ENCODE assay signal across 1 fruit fly cellular context in genomic region chrX:13320697-13321445, dm6.
TF ChIP-seq lines count a peak whose summit lies in the region.

No protein-coding gene starts in this region.

TF ChIP-seq in whole organism, embryonic, 481 proteins besides CTCF, POLR2A, EP300 and RAD21 (continued from another document and continues in another):
- TF ChIP-seq nom (GFP tag; optimal IDR thresholded peaks at IDR 0.05; lab: Kevin White, UChicago): peak; percentile 35
- TF ChIP-seq Neu2 (GFP tag; optimal IDR thresholded peaks at IDR 0.05; lab: Kevin White, UChicago; ENCODE audit: borderline replicate concordance): no peak
- no peak for TF ChIP-seq CHES-1-like (GFP tag; optimal IDR thresholded peaks at IDR 0.05; lab: Kevin White, UChicago)
- TF ChIP-seq NfI (GFP tag; optimal IDR thresholded peaks at IDR 0.05; lab: Kevin White, UChicago): no peak
- TF ChIP-seq CG4854 (GFP tag; optimal IDR thresholded peaks at IDR 0.05; lab: Kevin White, UChicago): no peak
- no peak for TF ChIP-seq lbe (GFP tag; optimal IDR thresholded peaks at IDR 0.05; lab: Kevin White, UChicago)
- TF ChIP-seq lab (GFP tag; optimal IDR thresholded peaks at IDR 0.05; lab: Kevin White, UChicago): peak; percentile 36
- no peak for TF ChIP-seq Six4 (GFP tag; optimal IDR thresholded peaks at IDR 0.05; lab: Kevin White, UChicago)
- peak; percentile 54 for TF ChIP-seq Meics (GFP tag; optimal IDR thresholded peaks at IDR 0.05; lab: Kevin White, UChicago)
- no peak; the same call in 1 of the 2 replicates for TF ChIP-seq Atf6 (GFP tag; IDR thresholded peaks at IDR 0.05; lab: Robert Waterston, UW)
- TF ChIP-seq CG7271 (tag; optimal IDR thresholded peaks at IDR 0.05; lab: Kevin White, UChicago): no peak
- TF ChIP-seq CG1602 (GFP tag; optimal IDR thresholded peaks at IDR 0.05; lab: Kevin White, UChicago): peak; percentile 0
- no peak for TF ChIP-seq CG13296 (GFP tag; optimal IDR thresholded peaks at IDR 0.05; lab: Kevin White, UChicago)
- TF ChIP-seq CG13287 (GFP tag; IDR thresholded peaks at IDR 0.05; lab: Robert Waterston, UW; ENCODE audit: partially characterized antibody): peak; percentile 33; the same call in 1 of the 2 replicates
- TF ChIP-seq Ets97D (GFP tag; optimal IDR thresholded peaks at IDR 0.05; lab: Kevin White, UChicago): no peak
- TF ChIP-seq fd64A (GFP tag; optimal IDR thresholded peaks at IDR 0.05; lab: Kevin White, UChicago): no peak
- TF ChIP-seq maf-S (GFP tag; optimal IDR thresholded peaks at IDR 0.05; lab: Kevin White, UChicago): no peak
- no peak for TF ChIP-seq CG31441 (GFP tag; IDR thresholded peaks at IDR 0.05; lab: Robert Waterston, UW)
- no peak for TF ChIP-seq CG2199 (GFP tag; IDR thresholded peaks at IDR 0.05; lab: Robert Waterston, UW)
- TF ChIP-seq stc (GFP tag; IDR thresholded peaks at IDR 0.05; lab: Robert Waterston, UW): no peak
- TF ChIP-seq CG9932 (GFP tag; IDR thresholded peaks at IDR 0.05; lab: Robert Waterston, UW): peak; percentile 37
- TF ChIP-seq CG5180 (GFP tag; optimal IDR thresholded peaks at IDR 0.05; lab: Kevin White, UChicago): no peak
- no peak for TF ChIP-seq ara (GFP tag; IDR thresholded peaks at IDR 0.05; lab: Robert Waterston, UW)
- peak; percentile 38 for TF ChIP-seq CG18599 (GFP tag; optimal IDR thresholded peaks at IDR 0.05; lab: Kevin White, UChicago)
- TF ChIP-seq pb (GFP tag; optimal IDR thresholded peaks at IDR 0.05; lab: Kevin White, UChicago): no peak
- TF ChIP-seq unpg (GFP tag; optimal IDR thresholded peaks at IDR 0.05; lab: Kevin White, UChicago): peak; percentile 25
- no peak for TF ChIP-seq CG10462 (GFP tag; optimal IDR thresholded peaks at IDR 0.05; lab: Kevin White, UChicago)
- no peak for TF ChIP-seq D (optimal IDR thresholded peaks at IDR 0.05; lab: Kevin White, UChicago)
- TF ChIP-seq D (GFP tag; optimal IDR thresholded peaks at IDR 0.05; lab: Kevin White, UChicago): no peak
- no peak for TF ChIP-seq bbx (GFP tag; IDR thresholded peaks at IDR 0.05; lab: Robert Waterston, UW; ENCODE audit: partially characterized antibody)
- no peak for TF ChIP-seq fd96Cb (tag; optimal IDR thresholded peaks at IDR 0.05; lab: Kevin White, UChicago)
- no peak for TF ChIP-seq ci (GFP tag; IDR thresholded peaks at IDR 0.05; lab: Robert Waterston, UW)
- peak; percentile 39 for TF ChIP-seq CG34376 (GFP tag; optimal IDR thresholded peaks at IDR 0.05; lab: Kevin White, UChicago)
- peak; percentile 39 for TF ChIP-seq CG2712 (tag; optimal IDR thresholded peaks at IDR 0.05; lab: Kevin White, UChicago)
- TF ChIP-seq ase (GFP tag; IDR thresholded peaks at IDR 0.05; lab: Robert Waterston, UW): no peak
- no peak for TF ChIP-seq chif (GFP tag; optimal IDR thresholded peaks at IDR 0.05; lab: Kevin White, UChicago)
- TF ChIP-seq CG13123 (GFP tag; optimal IDR thresholded peaks at IDR 0.05; lab: Kevin White, UChicago): no peak
- peak; percentile 37 for TF ChIP-seq CG12659 (GFP tag; optimal IDR thresholded peaks at IDR 0.05; lab: Kevin White, UChicago)
- peak; percentile 8 for TF ChIP-seq CG10209 (GFP tag; optimal IDR thresholded peaks at IDR 0.05; lab: Kevin White, UChicago)
- TF ChIP-seq ems (GFP tag; optimal IDR thresholded peaks at IDR 0.05; lab: Kevin White, UChicago): no peak
- no peak for TF ChIP-seq pros (GFP tag; optimal IDR thresholded peaks at IDR 0.05; lab: Kevin White, UChicago)
- no peak for TF ChIP-seq caup (GFP tag; optimal IDR thresholded peaks at IDR 0.05; lab: Kevin White, UChicago; ENCODE audit: severe bottlenecking)
- no peak for TF ChIP-seq CG30431 (GFP tag; optimal IDR thresholded peaks at IDR 0.05; lab: Kevin White, UChicago)
- no peak for TF ChIP-seq ash1 (GFP tag; optimal IDR thresholded peaks at IDR 0.05; lab: Kevin White, UChicago)
- TF ChIP-seq CG6254 (GFP tag; optimal IDR thresholded peaks at IDR 0.05; lab: Kevin White, UChicago): no peak
- TF ChIP-seq twi (tag; optimal IDR thresholded peaks at IDR 0.05; lab: Kevin White, UChicago): no peak
- no peak for TF ChIP-seq ro (GFP tag; IDR thresholded peaks at IDR 0.05; lab: Robert Waterston, UW)
- no peak for TF ChIP-seq Sin3A (optimal IDR thresholded peaks at IDR 0.05; lab: Kevin White, UChicago)
- no peak for TF ChIP-seq CG12071 (GFP tag; optimal IDR thresholded peaks at IDR 0.05; lab: Kevin White, UChicago)
- TF ChIP-seq CG11504 (tag; optimal IDR thresholded peaks at IDR 0.05; lab: Kevin White, UChicago): peak; percentile 58
- TF ChIP-seq B-H2 (GFP tag; optimal IDR thresholded peaks at IDR 0.05; lab: Kevin White, UChicago): no peak
- peak; percentile 33 for TF ChIP-seq mam (GFP tag; optimal IDR thresholded peaks at IDR 0.05; lab: Kevin White, UChicago)
- no peak for TF ChIP-seq sna (GFP tag; IDR thresholded peaks at IDR 0.05; lab: Robert Waterston, UW; ENCODE audit: partially characterized antibody)
- TF ChIP-seq CG4282 (GFP tag; optimal IDR thresholded peaks at IDR 0.05; lab: Kevin White, UChicago): no peak
- TF ChIP-seq lov (optimal IDR thresholded peaks at IDR 0.05; lab: Kevin White, UChicago): no peak
- TF ChIP-seq lov (GFP tag; IDR thresholded peaks at IDR 0.05; lab: Robert Waterston, UW): no peak
- TF ChIP-seq h (optimal IDR thresholded peaks at IDR 0.05; lab: Kevin White, UChicago): no peak
- no peak for TF ChIP-seq ATbp (GFP tag; optimal IDR thresholded peaks at IDR 0.05; lab: Kevin White, UChicago)
- no peak for TF ChIP-seq exex (tag; optimal IDR thresholded peaks at IDR 0.05; lab: Kevin White, UChicago)
- TF ChIP-seq Pdp1 (GFP tag; optimal IDR thresholded peaks at IDR 0.05; lab: Kevin White, UChicago): no peak
- TF ChIP-seq CG14667 (GFP tag; IDR thresholded peaks at IDR 0.05; lab: Robert Waterston, UW): no peak
- peak; percentile 43 for TF ChIP-seq Ets65A (GFP tag; lab: Kevin White, UChicago)
- TF ChIP-seq E2f2 (GFP tag; IDR thresholded peaks at IDR 0.05; lab: Robert Waterston, UW): no peak
- TF ChIP-seq btn (GFP tag; optimal IDR thresholded peaks at IDR 0.05; lab: Kevin White, UChicago): no peak
- TF ChIP-seq CG8765 (GFP tag; IDR thresholded peaks at IDR 0.05; lab: Robert Waterston, UW): no peak
- TF ChIP-seq CkIIα-i1 (GFP tag; IDR thresholded peaks at IDR 0.05; lab: Robert Waterston, UW): no peak
- TF ChIP-seq Rx (GFP tag; IDR thresholded peaks at IDR 0.05; lab: Robert Waterston, UW): no peak
- TF ChIP-seq Eip74EF (GFP tag; optimal IDR thresholded peaks at IDR 0.05; lab: Kevin White, UChicago): peak in 1 of 2 experiments; percentile 35
- TF ChIP-seq CG9609 (GFP tag; optimal IDR thresholded peaks at IDR 0.05; lab: Kevin White, UChicago): no peak
- TF ChIP-seq CG6813 (GFP tag; optimal IDR thresholded peaks at IDR 0.05; lab: Kevin White, UChicago): no peak
- no peak for TF ChIP-seq Lhr (GFP tag; optimal IDR thresholded peaks at IDR 0.05; lab: Kevin White, UChicago)
- peak; percentile 56 for TF ChIP-seq CG10543 (GFP tag; optimal IDR thresholded peaks at IDR 0.05; lab: Kevin White, UChicago)
- no peak for TF ChIP-seq CG18011 (GFP tag; optimal IDR thresholded peaks at IDR 0.05; lab: Kevin White, UChicago)
- no peak for TF ChIP-seq rib (GFP tag; IDR thresholded peaks at IDR 0.05; lab: Robert Waterston, UW)
- no peak for TF ChIP-seq danr (GFP tag; IDR thresholded peaks at IDR 0.05; lab: Robert Waterston, UW)
- TF ChIP-seq pnt (GFP tag; optimal IDR thresholded peaks at IDR 0.05; lab: Kevin White, UChicago): no peak
- no peak for TF ChIP-seq Gug (GFP tag; IDR thresholded peaks at IDR 0.05; lab: Robert Waterston, UW)
- no peak for TF ChIP-seq CG17186 (GFP tag; optimal IDR thresholded peaks at IDR 0.05; lab: Kevin White, UChicago)
- no peak for TF ChIP-seq vvl (GFP tag; IDR thresholded peaks at IDR 0.05; lab: Robert Waterston, UW)
- TF ChIP-seq Bgb (GFP tag; IDR thresholded peaks at IDR 0.05; lab: Robert Waterston, UW; ENCODE audit: partially characterized antibody): no peak
- no peak for TF ChIP-seq Ptx1 (GFP tag; IDR thresholded peaks at IDR 0.05; lab: Robert Waterston, UW)
- no peak for TF ChIP-seq Camta (GFP tag; optimal IDR thresholded peaks at IDR 0.05; lab: Kevin White, UChicago)
- TF ChIP-seq CG7928 (GFP tag; optimal IDR thresholded peaks at IDR 0.05; lab: Kevin White, UChicago): no peak
- TF ChIP-seq H2.0 (GFP tag; IDR thresholded peaks at IDR 0.05; lab: Robert Waterston, UW): no peak
- TF ChIP-seq CG9817 (tag; optimal IDR thresholded peaks at IDR 0.05; lab: Kevin White, UChicago): peak; percentile 25
- TF ChIP-seq ham (GFP tag; IDR thresholded peaks at IDR 0.05; lab: Robert Waterston, UW): no peak
- TF ChIP-seq CG8944 (GFP tag; optimal IDR thresholded peaks at IDR 0.05; lab: Kevin White, UChicago): no peak
- no peak for TF ChIP-seq abd-A (tag; optimal IDR thresholded peaks at IDR 0.05; lab: Kevin White, UChicago)
- no peak for TF ChIP-seq gsb-n (tag; optimal IDR thresholded peaks at IDR 0.05; lab: Kevin White, UChicago)
- no peak for TF ChIP-seq BEAF-32 (GFP tag; optimal IDR thresholded peaks at IDR 0.05; lab: Kevin White, UChicago)
- no peak for TF ChIP-seq CG13624 (GFP tag; optimal IDR thresholded peaks at IDR 0.05; lab: Kevin White, UChicago)
- no peak for TF ChIP-seq CG7987 (GFP tag; optimal IDR thresholded peaks at IDR 0.05; lab: Kevin White, UChicago)
- TF ChIP-seq Antp (GFP tag; optimal IDR thresholded peaks at IDR 0.05; lab: Kevin White, UChicago): no peak
- no peak for TF ChIP-seq HHEX (GFP tag; optimal IDR thresholded peaks at IDR 0.05; lab: Kevin White, UChicago)
- no peak for TF ChIP-seq lmd (GFP tag; IDR thresholded peaks at IDR 0.05; lab: Robert Waterston, UW)
- no peak for TF ChIP-seq CG12942 (GFP tag; optimal IDR thresholded peaks at IDR 0.05; lab: Kevin White, UChicago)
- no peak for TF ChIP-seq gro (GFP tag; optimal IDR thresholded peaks at IDR 0.05; lab: Kevin White, UChicago)
- TF ChIP-seq HLHmδ (GFP tag; optimal IDR thresholded peaks at IDR 0.05; lab: Kevin White, UChicago): no peak
- no peak for TF ChIP-seq ken (GFP tag; IDR thresholded peaks at IDR 0.05; lab: Robert Waterston, UW)
- TF ChIP-seq Ada2b (GFP tag; IDR thresholded peaks at IDR 0.05; lab: Robert Waterston, UW): no peak; the same call in 1 of the 2 replicates
- TF ChIP-seq mirr (GFP tag; optimal IDR thresholded peaks at IDR 0.05; lab: Kevin White, UChicago): no peak
- TF ChIP-seq usp (GFP tag; optimal IDR thresholded peaks at IDR 0.05; lab: Kevin White, UChicago): no peak
- TF ChIP-seq CG12104 (GFP tag; optimal IDR thresholded peaks at IDR 0.05; lab: Kevin White, UChicago): peak; percentile 36
- TF ChIP-seq CG6765 (GFP tag; optimal IDR thresholded peaks at IDR 0.05; lab: Kevin White, UChicago): peak; percentile 2
- TF ChIP-seq CG6654 (GFP tag; optimal IDR thresholded peaks at IDR 0.05; lab: Kevin White, UChicago): no peak
- TF ChIP-seq CG6689 (GFP tag; IDR thresholded peaks at IDR 0.05; lab: Robert Waterston, UW): 0 out of 2 replicates have a peak, but pooled peaks have one; percentile 26
- TF ChIP-seq luna (GFP tag; optimal IDR thresholded peaks at IDR 0.05; lab: Kevin White, UChicago): no peak
- no peak for TF ChIP-seq CG15073 (GFP tag; optimal IDR thresholded peaks at IDR 0.05; lab: Kevin White, UChicago)
- no peak for TF ChIP-seq jigr1 (GFP tag; IDR thresholded peaks at IDR 0.05; lab: Robert Waterston, UW)
- no peak for TF ChIP-seq Side (GFP tag; optimal IDR thresholded peaks at IDR 0.05; lab: Kevin White, UChicago)
- TF ChIP-seq Scr (GFP tag; IDR thresholded peaks at IDR 0.05; lab: Robert Waterston, UW; ENCODE audit: partially characterized antibody): no peak
- TF ChIP-seq Aef1 (GFP tag; IDR thresholded peaks at IDR 0.05; lab: Robert Waterston, UW): no peak
- no peak for TF ChIP-seq p53 (GFP tag; optimal IDR thresholded peaks at IDR 0.05; lab: Kevin White, UChicago)
- TF ChIP-seq CG8478 (optimal IDR thresholded peaks at IDR 0.05; lab: Kevin White, UChicago): no peak
- TF ChIP-seq Dip2 (GFP tag; IDR thresholded peaks at IDR 0.05; lab: Robert Waterston, UW): no peak
- no peak for TF ChIP-seq sima (GFP tag; optimal IDR thresholded peaks at IDR 0.05; lab: Kevin White, UChicago)
- TF ChIP-seq CG10147 (GFP tag; optimal IDR thresholded peaks at IDR 0.05; lab: Kevin White, UChicago): peak; percentile 28
- TF ChIP-seq sc (optimal IDR thresholded peaks at IDR 0.05; lab: Kevin White, UChicago): no peak
- TF ChIP-seq sc (GFP tag; optimal IDR thresholded peaks at IDR 0.05; lab: Kevin White, UChicago): no peak
- no peak for TF ChIP-seq sr (GFP tag; IDR thresholded peaks at IDR 0.05; lab: Robert Waterston, UW)
- no peak for TF ChIP-seq CG33557 (GFP tag; optimal IDR thresholded peaks at IDR 0.05; lab: Kevin White, UChicago)
- TF ChIP-seq NFAT (GFP tag; IDR thresholded peaks at IDR 0.05; lab: Robert Waterston, UW): no peak
- no peak for TF ChIP-seq fd3F (GFP tag; optimal IDR thresholded peaks at IDR 0.05; lab: Kevin White, UChicago)
- TF ChIP-seq Mes4 (GFP tag; optimal IDR thresholded peaks at IDR 0.05; lab: Kevin White, UChicago): no peak
- TF ChIP-seq CG9876 (GFP tag; optimal IDR thresholded peaks at IDR 0.05; lab: Kevin White, UChicago): no peak
- no peak for TF ChIP-seq Awh (GFP tag; IDR thresholded peaks at IDR 0.05; lab: Robert Waterston, UW)
- TF ChIP-seq HLH4C (GFP tag; IDR thresholded peaks at IDR 0.05; lab: Robert Waterston, UW; ENCODE audit: partially characterized antibody): no peak
- TF ChIP-seq da (GFP tag; optimal IDR thresholded peaks at IDR 0.05; lab: Kevin White, UChicago): no peak
- no peak for TF ChIP-seq CG11085 (GFP tag; IDR thresholded peaks at IDR 0.05; lab: Robert Waterston, UW)
- no peak for TF ChIP-seq CG14014 (GFP tag; IDR thresholded peaks at IDR 0.05; lab: Robert Waterston, UW)
- TF ChIP-seq Asciz (GFP tag; optimal IDR thresholded peaks at IDR 0.05; lab: Kevin White, UChicago): no peak
- no peak for TF ChIP-seq bab2 (GFP tag; optimal IDR thresholded peaks at IDR 0.05; lab: Kevin White, UChicago)
- TF ChIP-seq Dip3 (GFP tag; optimal IDR thresholded peaks at IDR 0.05; lab: Kevin White, UChicago): no peak
- TF ChIP-seq crp (GFP tag; optimal IDR thresholded peaks at IDR 0.05; lab: Kevin White, UChicago): no peak
- no peak for TF ChIP-seq Spps (tag; optimal IDR thresholded peaks at IDR 0.05; lab: Kevin White, UChicago)
- TF ChIP-seq Deaf1 (tag; optimal IDR thresholded peaks at IDR 0.05; lab: Kevin White, UChicago): peak; percentile 56
- TF ChIP-seq ato (GFP tag; IDR thresholded peaks at IDR 0.05; lab: Robert Waterston, UW; ENCODE audit: partially characterized antibody): no peak
- no peak for TF ChIP-seq CG1529 (GFP tag; optimal IDR thresholded peaks at IDR 0.05; lab: Kevin White, UChicago)
- no peak for TF ChIP-seq corto (GFP tag; optimal IDR thresholded peaks at IDR 0.05; lab: Kevin White, UChicago)
- TF ChIP-seq Dp (GFP tag; optimal IDR thresholded peaks at IDR 0.05; lab: Kevin White, UChicago): no peak
